Worm (Caenorhabditis elegans) whole organism, late embryonic: ENCODE results near the gene pha-4.

Experiments used
- C38D4.7 ChIP-seq: fragments of 200-800 bp; sonication (Bioruptor generic); optimal IDR thresholded peaks from 2 replicates; lab custom pipeline; 2018; ENCODE audit warnings: mild to moderate bottlenecking, missing genetic modification characterization, moderate library complexity, missing compliant biosample characterization
- K02D7.2 ChIP-seq: sonication (generic microtip); optimal IDR thresholded peaks from 2 replicates; lab custom pipeline; 2017; ENCODE audit warnings: mild to moderate bottlenecking, missing genetic modification characterization, missing compliant biosample characterization
- ama-1 ChIP-seq: fragments of 150-350 bp; optimal IDR thresholded peaks from 2 replicates; lab custom pipeline; 2014
- ceh-18 ChIP-seq: sonication (generic microtip); optimal IDR thresholded peaks from 2 replicates; lab custom pipeline; 2016; ENCODE audit warnings: missing genetic modification characterization, missing compliant biosample characterization
- ceh-19 ChIP-seq: fragments of 200-800 bp; sonication (Bioruptor generic); optimal IDR thresholded peaks from 2 replicates; lab custom pipeline; 2018; ENCODE audit warnings: mild to moderate bottlenecking, missing genetic modification characterization, missing compliant biosample characterization
- eyg-1 ChIP-seq: sonication (generic microtip); optimal IDR thresholded peaks from 2 replicates; lab custom pipeline; 2016; ENCODE audit warnings: missing genotype, missing genetic modification characterization, missing compliant biosample characterization
- fax-1 ChIP-seq: sonication (generic microtip); optimal IDR thresholded peaks from 2 replicates; lab custom pipeline; 2016; ENCODE audit warnings: missing genotype, missing genetic modification characterization, missing compliant biosample characterization
- hlh-8 ChIP-seq: sonication (generic microtip); optimal IDR thresholded peaks from 2 replicates; lab custom pipeline; 2016; ENCODE audit warnings: missing genotype, missing genetic modification characterization, missing compliant biosample characterization
- nhr-11 ChIP-seq: fragments of 150-350 bp; optimal IDR thresholded peaks from 2 replicates; lab custom pipeline; 2014; ENCODE audit warnings: missing biosample characterization, missing genetic modification characterization
- pqm-1 ChIP-seq: sonication (generic microtip); optimal IDR thresholded peaks from 2 replicates; lab custom pipeline; 2016; ENCODE audit warnings: missing genetic modification characterization, missing compliant biosample characterization
- sdc-2 ChIP-seq: sonication (generic microtip); optimal IDR thresholded peaks from 2 replicates; lab custom pipeline; 2016; ENCODE audit warnings: missing genotype, missing genetic modification characterization, missing compliant biosample characterization
- tbx-2 ChIP-seq: sonication (generic microtip); optimal IDR thresholded peaks from 2 replicates; lab custom pipeline; 2016; ENCODE audit warnings: missing genetic modification characterization, missing compliant biosample characterization
- ztf-16 ChIP-seq: sonication (generic microtip); optimal IDR thresholded peaks from 2 replicates; lab custom pipeline; 2017; ENCODE audit warnings: missing genetic modification characterization, missing compliant biosample characterization

- TF ChIP-seq sdc-2 (no peak), fax-1 (tag; lab: Kevin White, UChicago) (no peak), tbx-2 (tag; lab: Kevin White, UChicago) (no peak), nhr-11 (tag; lab: Kevin White, UChicago) (no peak), ceh-18 (no peak), ceh-19 (GFP tag; lab: Kevin White, UChicago) (no peak), K02D7.2 (no peak), pqm-1 (tag; lab: Kevin White, UChicago) (no peak), ztf-16 (tag; lab: Kevin White, UChicago) (no peak), eyg-1 (tag; lab: Kevin White, UChicago) (no peak), ama-1 (lab: Kevin White, UChicago) (no peak), hlh-8 (tag; lab: Kevin White, UChicago) (no peak), C38D4.7 (no peak)
These were observed 7.6 kb upstream of the pha-4 start for ce11 chrV:20745278-20745677.
